Worm (Caenorhabditis elegans) whole organism, midembryonic: ENCODE results near the gene mtm-9.

ENCODE experiments used
- T22C8.4 ChIP-seq: fragments of 200-800 bp; sonication (Bioruptor generic); IDR thresholded peaks from 2 replicates; pipeline ENCODE4 v1.3.6; 2022; ENCODE audit warnings: missing genetic modification characterization, missing compliant biosample characterization
- ztf-23 ChIP-seq: fragments of 200-800 bp; sonication (Bioruptor generic); IDR thresholded peaks from 2 replicates; pipeline ENCODE4 v1.3.6; 2022; ENCODE audit warnings: missing genetic modification reagents, missing genetic modification characterization, missing compliant biosample characterization

- TF ChIP-seq T22C8.4: no peak
- no peak for TF ChIP-seq ztf-23 (GFP tag; lab: Robert Waterston, UW)
Observed at ce11 chrV:3790424-3790823, 47.0 kb downstream of the mtm-9 start.
